Worm (Caenorhabditis elegans) whole organism, early embryonic: ENCODE measurements around the gene col-74.

Experiments used
- B0310.2 ChIP-seq: sonication (generic microtip); optimal IDR thresholded peaks from 2 replicates; lab custom pipeline; 2016; ENCODE audit warnings: mild to moderate bottlenecking, missing genetic modification characterization, missing compliant biosample characterization
- ama-1 ChIP-seq: fragments of 150-350 bp; optimal IDR thresholded peaks from 2 replicates; lab custom pipeline; 2014
- ceh-13 ChIP-seq: fragments of 200-800 bp; sonication (Bioruptor generic); optimal IDR thresholded peaks from 2 replicates; lab custom pipeline; 2018; ENCODE audit warnings: mild to moderate bottlenecking, missing genetic modification characterization, missing compliant biosample characterization
- ceh-36 ChIP-seq: sonication (generic microtip); optimal IDR thresholded peaks from 2 replicates; lab custom pipeline; 2016; ENCODE audit warnings: missing genetic modification characterization, inconsistent platforms, missing compliant biosample characterization
- flt-1 ChIP-seq: fragments of 200-800 bp; sonication (Bioruptor generic); IDR thresholded peaks from 2 replicates; pipeline ENCODE4 v1.3.6; 2022; ENCODE audit warnings: missing genetic modification characterization, missing compliant biosample characterization
- hmbx-1 ChIP-seq: sonication (generic microtip); optimal IDR thresholded peaks from 2 replicates; lab custom pipeline; 2016; ENCODE audit warnings: mild to moderate bottlenecking, missing genetic modification characterization, missing compliant biosample characterization
- hmg-4 ChIP-seq: fragments of 200-800 bp; sonication (Bioruptor generic); optimal IDR thresholded peaks from 2 replicates; lab custom pipeline; 2018; ENCODE audit warnings: mild to moderate bottlenecking, missing genetic modification characterization, missing compliant biosample characterization
- hnd-1 ChIP-seq: sonication (generic microtip); optimal IDR thresholded peaks from 2 replicates; lab custom pipeline; 2016; ENCODE audit warnings: missing genetic modification characterization, missing compliant biosample characterization
- pes-1 ChIP-seq: fragments of 200-800 bp; sonication (Bioruptor generic); IDR thresholded peaks from 2 replicates; pipeline ENCODE4 v1.3.6; 2022; ENCODE audit warnings: missing genetic modification reagents, missing genetic modification characterization, missing compliant biosample characterization
- sea-1 ChIP-seq: fragments of 200-800 bp; sonication (Bioruptor generic); conservative IDR thresholded peaks from 2 replicates; pipeline ENCODE4 v1.3.6; 2022; ENCODE audit warnings: missing genetic modification characterization, missing compliant biosample characterization
- tbx-37 ChIP-seq: fragments of 200-800 bp; sonication (Bioruptor generic); conservative IDR thresholded peaks from 2 replicates; pipeline ENCODE4 v1.3.6; 2022; ENCODE audit warnings: missing genetic modification reagents, missing genetic modification characterization, missing compliant biosample characterization

- no peak for TF ChIP-seq pes-1 (GFP tag; lab: Robert Waterston, UW)
- TF ChIP-seq ceh-13: no peak
- TF ChIP-seq hnd-1 (tag; lab: Kevin White, UChicago): no peak
- TF ChIP-seq tbx-37 (GFP tag; lab: Robert Waterston, UW): no peak
- no peak for TF ChIP-seq ama-1 (lab: Kevin White, UChicago)
- TF ChIP-seq sea-1 (GFP tag; lab: Robert Waterston, UW): no peak
- TF ChIP-seq B0310.2: no peak
- TF ChIP-seq hmg-4 (GFP tag; lab: Kevin White, UChicago): no peak
- TF ChIP-seq flt-1 (GFP tag; lab: Robert Waterston, UW): no peak
- TF ChIP-seq hmbx-1 (tag; lab: Kevin White, UChicago): no peak
- TF ChIP-seq ceh-36 (tag; lab: Kevin White, UChicago): no peak
These were observed 30.6 kb upstream of the col-74 start, which contains the start of gene K05F1.8 for ce11 chrII:5799553-5799952.
